Worm (Caenorhabditis elegans) whole organism, young adult: ENCODE measurements around the gene clec-167.
A peak's percentile ranks its signal among the peaks of the same experiment; 100 is the strongest.

Experiments used
- B0019.2 ChIP-seq: fragments of 200-800 bp; sonication (Bioruptor generic); conservative IDR thresholded peaks from 2 replicates; pipeline ENCODE4 v1.3.6; 2022; ENCODE audit warnings: missing genetic modification reagents, missing genetic modification characterization, missing compliant biosample characterization
- B0035.1 ChIP-seq: sonication (generic microtip); optimal IDR thresholded peaks from 2 replicates; lab custom pipeline; 2016; ENCODE audit warnings: missing genetic modification characterization, mild to moderate bottlenecking, missing compliant biosample characterization, missing genotype, missing genetic modification reagents
- D2030.7 ChIP-seq: fragments of 200-800 bp; sonication (Bioruptor generic); IDR thresholded peaks from 2 replicates; pipeline ENCODE4 v1.3.6; 2022; ENCODE audit warnings: missing genetic modification reagents, missing genetic modification characterization, missing compliant biosample characterization
- F33H1.4 ChIP-seq: fragments of 200-800 bp; sonication (Bioruptor generic); IDR thresholded peaks from 2 replicates; pipeline ENCODE4 v1.3.6; 2022; ENCODE audit warnings: missing genetic modification reagents, missing genetic modification characterization, missing compliant biosample characterization
- F55B11.4 ChIP-seq: sonication (generic microtip); optimal IDR thresholded peaks from 2 replicates; lab custom pipeline; 2016; ENCODE audit warnings: missing compliant biosample characterization, missing genetic modification characterization, borderline replicate concordance; ENCODE audit not compliant: insufficient read depth
- T07F8.4 ChIP-seq: sonication (generic microtip); optimal IDR thresholded peaks from 2 replicates; lab custom pipeline; 2016; ENCODE audit warnings: mild to moderate bottlenecking, missing genetic modification characterization, moderate library complexity, missing compliant biosample characterization
- Y53F4B.3 ChIP-seq: fragments of 200-800 bp; sonication (Bioruptor generic); IDR thresholded peaks from 2 replicates; pipeline ENCODE4 v1.3.6; 2022; ENCODE audit warnings: missing genetic modification reagents, missing genetic modification characterization, missing compliant biosample characterization
- Y53G8AR.9 ChIP-seq: fragments of 200-800 bp; sonication (Bioruptor generic); conservative IDR thresholded peaks from 2 replicates; pipeline ENCODE4 v1.3.6; 2022; ENCODE audit warnings: missing genetic modification reagents, missing genetic modification characterization, missing compliant biosample characterization
- Y95B8A.8 ChIP-seq: fragments of 200-800 bp; sonication (Bioruptor generic); IDR thresholded peaks from 2 replicates; pipeline ENCODE4 v1.3.6; 2022; ENCODE audit warnings: missing genetic modification reagents, missing genetic modification characterization, missing compliant biosample characterization
- athp-1 ChIP-seq: sonication (generic microtip); optimal IDR thresholded peaks from 2 replicates; lab custom pipeline; 2017; ENCODE audit warnings: mild to moderate bottlenecking, missing genetic modification characterization, missing compliant biosample characterization
- attf-6 ChIP-seq: fragments of 200-800 bp; sonication (Bioruptor generic); IDR thresholded peaks from 2 replicates; pipeline ENCODE4 v1.3.6; 2022; ENCODE audit warnings: missing genetic modification reagents, missing genetic modification characterization, missing compliant biosample characterization
- ccch-3 ChIP-seq: fragments of 200-800 bp; sonication (Bioruptor generic); optimal IDR thresholded peaks from 2 replicates; lab custom pipeline; 2018; ENCODE audit warnings: mild to moderate bottlenecking, missing genetic modification characterization, missing compliant biosample characterization
- cebp-1 ChIP-seq, 2 experiments: fragments of 200-800 bp in 1 of 2; sonication (Bioruptor generic) in 1 of 2; sonication (generic microtip) in 1 of 2; IDR thresholded peaks in 1 of 2; optimal IDR thresholded peaks in 1 of 2; 2 replicates each; pipeline versions ENCODE4 v1.3.6 to Lab custom; 2017 to 2022; ENCODE audit warnings: missing compliant biosample characterization in 2 of 2, missing genetic modification characterization in 2 of 2, mild to moderate bottlenecking in 1 of 2, missing genetic modification reagents in 1 of 2, moderate library complexity in 1 of 2
- ceh-27 ChIP-seq: fragments of 200-800 bp; sonication (Bioruptor generic); optimal IDR thresholded peaks from 2 replicates; lab custom pipeline; 2018; ENCODE audit warnings: mild to moderate bottlenecking, missing genetic modification characterization, moderate library complexity, missing compliant biosample characterization
- ceh-40 ChIP-seq: fragments of 200-800 bp; sonication (Bioruptor generic); IDR thresholded peaks from 2 replicates; pipeline ENCODE4 v1.3.6; 2022; ENCODE audit warnings: missing genetic modification characterization, missing compliant biosample characterization
- ceh-91 ChIP-seq: fragments of 200-800 bp; sonication (Bioruptor generic); IDR thresholded peaks from 2 replicates; pipeline ENCODE4 v1.3.6; 2022; ENCODE audit warnings: missing genetic modification reagents, missing genetic modification characterization, missing compliant biosample characterization
- chd-7 ChIP-seq: sonication (generic microtip); optimal IDR thresholded peaks from 2 replicates; lab custom pipeline; 2016; ENCODE audit warnings: mild to moderate bottlenecking, missing genetic modification characterization, moderate library complexity, missing compliant biosample characterization
- dox-1 ChIP-seq: fragments of 200-800 bp; sonication (Bioruptor generic); IDR thresholded peaks from 2 replicates; pipeline ENCODE4 v1.3.6; 2022; ENCODE audit warnings: missing genetic modification reagents, missing genetic modification characterization, missing compliant biosample characterization
- dpff-1 ChIP-seq: sonication (generic microtip); optimal IDR thresholded peaks from 2 replicates; lab custom pipeline; 2017; ENCODE audit warnings: mild to moderate bottlenecking, missing genetic modification characterization, missing compliant biosample characterization
- dpl-1 ChIP-seq: fragments of 150-350 bp; optimal IDR thresholded peaks from 2 replicates; lab custom pipeline; 2014; ENCODE audit warnings: missing biosample characterization, missing genetic modification reagents, missing genetic modification characterization
- efl-1 ChIP-seq: fragments of 150-350 bp; optimal IDR thresholded peaks from 2 replicates; lab custom pipeline; 2014; ENCODE audit warnings: missing biosample characterization, missing genetic modification reagents, missing genetic modification characterization
- ets-4 ChIP-seq: fragments of 200-800 bp; sonication (Bioruptor generic); optimal IDR thresholded peaks from 2 replicates; lab custom pipeline; 2018; ENCODE audit warnings: mild to moderate bottlenecking, missing genetic modification characterization, missing compliant biosample characterization
- gei-17 ChIP-seq: fragments of 200-800 bp; sonication (Bioruptor generic); optimal IDR thresholded peaks from 2 replicates; lab custom pipeline; 2018; ENCODE audit warnings: mild to moderate bottlenecking, missing genetic modification characterization, missing compliant biosample characterization
- hlh-26 ChIP-seq: fragments of 200-800 bp; sonication (Bioruptor generic); conservative IDR thresholded peaks from 2 replicates; pipeline ENCODE4 v1.3.6; 2022; ENCODE audit warnings: missing genetic modification reagents, missing genetic modification characterization, missing compliant biosample characterization
- hrde-1 ChIP-seq: sonication (generic microtip); optimal IDR thresholded peaks from 2 replicates; lab custom pipeline; 2016; ENCODE audit warnings: missing genetic modification characterization, mild to moderate bottlenecking, missing compliant biosample characterization, moderate library complexity, missing genotype, missing genetic modification reagents, borderline replicate concordance
- hsf-1 ChIP-seq: fragments of 200-800 bp; sonication (Bioruptor generic); IDR thresholded peaks from 2 replicates; pipeline ENCODE4 v1.3.6; 2022; ENCODE audit warnings: missing genetic modification reagents, missing genetic modification characterization, missing compliant biosample characterization
- lag-1 ChIP-seq: fragments of 200-800 bp; sonication (Bioruptor generic); IDR thresholded peaks from 2 replicates; pipeline ENCODE4 v1.3.6; 2022; ENCODE audit warnings: missing genetic modification reagents, missing genetic modification characterization, missing compliant biosample characterization
- lin-35 ChIP-seq, 3 experiments: fragments of 150-350 bp in 2 of 3; sonication (generic microtip) in 1 of 3; optimal IDR thresholded peaks; 2 replicates each; lab custom pipeline; 2014 to 2018; ENCODE audit warnings: missing biosample characterization in 3 of 3, missing genetic modification characterization in 3 of 3, missing genetic modification reagents in 3 of 3
- lin-54 ChIP-seq: fragments of 200-800 bp; sonication (Bioruptor generic); optimal IDR thresholded peaks from 2 replicates; lab custom pipeline; 2018; ENCODE audit warnings: mild to moderate bottlenecking, missing genetic modification characterization, missing compliant biosample characterization
- madf-6 ChIP-seq: fragments of 200-800 bp; sonication (Bioruptor generic); IDR thresholded peaks from 2 replicates; pipeline ENCODE4 v1.3.6; 2022; ENCODE audit warnings: missing genetic modification reagents, missing genetic modification characterization, missing compliant biosample characterization
- madf-8 ChIP-seq: fragments of 200-800 bp; sonication (Bioruptor generic); conservative IDR thresholded peaks from 2 replicates; pipeline ENCODE4 v1.3.6; 2022; ENCODE audit warnings: missing genetic modification reagents, missing genetic modification characterization, missing compliant biosample characterization
- mcd-1 ChIP-seq: fragments of 200-800 bp; sonication (Bioruptor generic); IDR thresholded peaks from 2 replicates; pipeline ENCODE4 v1.3.6; 2022; ENCODE audit warnings: missing genetic modification reagents, missing genetic modification characterization, missing compliant biosample characterization
- mel-28 ChIP-seq: sonication (generic microtip); optimal IDR thresholded peaks from 2 replicates; lab custom pipeline; 2016; ENCODE audit warnings: borderline replicate concordance, mild to moderate bottlenecking, missing genetic modification characterization, missing compliant biosample characterization
- mes-4 ChIP-seq: sonication (generic microtip); optimal IDR thresholded peaks from 2 replicates; lab custom pipeline; 2016; ENCODE audit warnings: missing genotype, missing genetic modification characterization, missing compliant biosample characterization
- mxl-1 ChIP-seq: sonication (generic microtip); optimal IDR thresholded peaks from 2 replicates; lab custom pipeline; 2016; ENCODE audit warnings: missing genetic modification characterization, missing compliant biosample characterization
- nfya-2 ChIP-seq: fragments of 200-800 bp; sonication (Bioruptor generic); IDR thresholded peaks from 2 replicates; pipeline ENCODE4 v1.3.6; 2022; ENCODE audit warnings: missing genetic modification reagents, missing genetic modification characterization, missing compliant biosample characterization
- nhr-179 ChIP-seq: sonication (generic microtip); optimal IDR thresholded peaks from 2 replicates; lab custom pipeline; 2016; ENCODE audit warnings: mild to moderate bottlenecking, missing genetic modification characterization, missing compliant biosample characterization
- nhr-80 ChIP-seq: sonication (generic microtip); optimal IDR thresholded peaks from 2 replicates; lab custom pipeline; 2016; ENCODE audit warnings: missing genetic modification characterization, missing compliant biosample characterization
- pbrm-1 ChIP-seq: fragments of 200-800 bp; sonication (Bioruptor generic); IDR thresholded peaks from 2 replicates; pipeline ENCODE4 v1.3.6; 2022; ENCODE audit warnings: missing genetic modification reagents, missing genetic modification characterization, missing compliant biosample characterization
- rpc-1 ChIP-seq, 2 experiments: fragments of 150-350 bp in 1 of 2; sonication (generic microtip) in 1 of 2; optimal IDR thresholded peaks; 2 replicates each; lab custom pipeline; 2014 to 2018; ENCODE audit warnings: missing biosample characterization in 1 of 2, missing genetic modification characterization in 1 of 2, missing genetic modification reagents in 1 of 2, missing genotype in 1 of 2
- sdz-38 ChIP-seq: sonication (generic microtip); optimal IDR thresholded peaks from 2 replicates; lab custom pipeline; 2016; ENCODE audit warnings: missing genotype, missing genetic modification characterization, missing compliant biosample characterization
- snpc-1.3 ChIP-seq: sonication (generic microtip); optimal IDR thresholded peaks from 2 replicates; lab custom pipeline; 2017; ENCODE audit warnings: missing genetic modification characterization, mild to moderate bottlenecking, missing compliant biosample characterization, antibody characterized with exemption, moderate library complexity, missing genotype, missing genetic modification reagents; ENCODE audit not compliant: insufficient read depth
- snpc-3.4 ChIP-seq: sonication (generic microtip); optimal IDR thresholded peaks from 2 replicates; lab custom pipeline; 2017; ENCODE audit warnings: missing genetic modification characterization, mild to moderate bottlenecking, missing compliant biosample characterization, antibody characterized with exemption, moderate library complexity, missing genotype, missing genetic modification reagents
- tbp1 ChIP-seq: fragments of 200-800 bp; sonication (Bioruptor generic); optimal IDR thresholded peaks from 2 replicates; lab custom pipeline; 2018; ENCODE audit warnings: mild to moderate bottlenecking, missing genetic modification characterization, missing compliant biosample characterization
- unc-130 ChIP-seq: sonication (generic microtip); optimal IDR thresholded peaks from 2 replicates; lab custom pipeline; 2016; ENCODE audit warnings: missing genetic modification reagents, missing genetic modification characterization, missing compliant biosample characterization
- unc-62 ChIP-seq: fragments of 150-350 bp; optimal IDR thresholded peaks from 2 replicates; lab custom pipeline; 2014; ENCODE audit warnings: missing biosample characterization, missing genetic modification reagents, missing genetic modification characterization
- ztf-3 ChIP-seq: fragments of 200-800 bp; sonication (Bioruptor generic); optimal IDR thresholded peaks from 2 replicates; lab custom pipeline; 2018; ENCODE audit warnings: mild to moderate bottlenecking, missing genetic modification characterization, missing compliant biosample characterization
- ztf-6 ChIP-seq: fragments of 200-800 bp; sonication (Bioruptor generic); IDR thresholded peaks from 2 replicates; pipeline ENCODE4 v1.3.6; 2022; ENCODE audit warnings: missing genetic modification reagents, missing genetic modification characterization, missing compliant biosample characterization

clec-167 gene

ce11 chrIV:1277067-1277466 is 21.5 kb upstream of the clec-167 start:
- peak; percentile 22; the same call in 1 of the 2 replicates for TF ChIP-seq hsf-1 (GFP tag; lab: Robert Waterston, UW)
- peak; percentile 81 for TF ChIP-seq madf-8 (GFP tag; lab: Robert Waterston, UW)
- no peak for TF ChIP-seq T07F8.4 (tag; lab: Kevin White, UChicago)
- TF ChIP-seq B0019.2 (GFP tag; lab: Robert Waterston, UW), result peak; percentile 83
- no peak for TF ChIP-seq mes-4 (tag; lab: Kevin White, UChicago)
- TF ChIP-seq B0035.1, result no peak
- TF ChIP-seq rpc-1 (optimal IDR thresholded peaks at IDR 0.05; lab: Kevin White, UChicago), result no peak
- no peak for TF ChIP-seq rpc-1 (tag; optimal IDR thresholded peaks at IDR 0.05; lab: Kevin White, UChicago)
- peak; percentile 55 for TF ChIP-seq unc-130 (GFP tag; lab: Kevin White, UChicago)
- TF ChIP-seq ccch-3 (GFP tag; lab: Kevin White, UChicago), result no peak
- TF ChIP-seq ztf-3, result no peak
- TF ChIP-seq lin-35 (GFP tag; optimal IDR thresholded peaks at IDR 0.05; lab: Kevin White, UChicago), result no peak
- TF ChIP-seq hrde-1, result no peak
- TF ChIP-seq dox-1 (GFP tag; lab: Robert Waterston, UW), result peak; percentile 25; the same call in 1 of the 2 replicates
- TF ChIP-seq hlh-26 (GFP tag; lab: Robert Waterston, UW), result no peak
- no peak for TF ChIP-seq nhr-80 (tag; lab: Kevin White, UChicago)
- TF ChIP-seq ceh-27 (GFP tag; lab: Kevin White, UChicago), result no peak
- no peak for TF ChIP-seq nfya-2 (GFP tag; lab: Robert Waterston, UW)
- TF ChIP-seq madf-6, result peak; percentile 90
- 0 out of 2 replicates have a peak, but pooled peaks have one; percentile 26 for TF ChIP-seq pbrm-1 (GFP tag; lab: Robert Waterston, UW)
- TF ChIP-seq snpc-1.3, result peak; percentile 24
- no peak for TF ChIP-seq Y53F4B.3
- peak; percentile 33 for TF ChIP-seq tbp1 (GFP tag; lab: Kevin White, UChicago)
- no peak for TF ChIP-seq ztf-6 (GFP tag; lab: Robert Waterston, UW)
- TF ChIP-seq F33H1.4 (GFP tag; lab: Robert Waterston, UW), result peak; percentile 66
- TF ChIP-seq F55B11.4 (tag; lab: Kevin White, UChicago), result no peak
- no peak for TF ChIP-seq ets-4
- TF ChIP-seq nhr-179 (tag; lab: Kevin White, UChicago), result no peak
- TF ChIP-seq athp-1, result peak; percentile 47
- TF ChIP-seq mxl-1, result no peak
- TF ChIP-seq Y95B8A.8 (GFP tag; lab: Robert Waterston, UW), result no peak
- TF ChIP-seq ceh-40 (GFP tag; lab: Robert Waterston, UW), result no peak
- TF ChIP-seq dpff-1 (tag; lab: Kevin White, UChicago), result no peak
- TF ChIP-seq unc-62 (GFP tag; lab: Kevin White, UChicago), result no peak
- TF ChIP-seq chd-7 (tag; lab: Kevin White, UChicago), result no peak
- TF ChIP-seq lag-1 (GFP tag; lab: Robert Waterston, UW), result no peak
- no peak for TF ChIP-seq cebp-1 (GFP tag; IDR thresholded peaks at IDR 0.05; lab: Robert Waterston, UW)
- no peak for TF ChIP-seq cebp-1 (tag; optimal IDR thresholded peaks at IDR 0.05; lab: Kevin White, UChicago)
- TF ChIP-seq ceh-91 (GFP tag; lab: Robert Waterston, UW), result peak; percentile 78
- no peak for TF ChIP-seq Y53G8AR.9 (GFP tag; lab: Robert Waterston, UW)
- peak; percentile 54 for TF ChIP-seq dpl-1 (GFP tag; lab: Kevin White, UChicago)
- peak; percentile 73 for TF ChIP-seq D2030.7 (GFP tag; lab: Robert Waterston, UW)
- TF ChIP-seq gei-17, result no peak
- TF ChIP-seq efl-1 (GFP tag; lab: Kevin White, UChicago), result peak; percentile 87
- TF ChIP-seq mcd-1, result peak; percentile 25; the same call in 1 of the 2 replicates
- peak; percentile 59 for TF ChIP-seq lin-54 (GFP tag; lab: Kevin White, UChicago)
- TF ChIP-seq sdz-38 (tag; lab: Kevin White, UChicago), result no peak
- no peak for TF ChIP-seq snpc-3.4 (tag; lab: Kevin White, UChicago)
- no peak for TF ChIP-seq attf-6
- TF ChIP-seq mel-28 (tag; lab: Kevin White, UChicago), result no peak
